Fruit fly (Drosophila melanogaster) whole organism, prepupa: ENCODE measurements around the gene tral.

Experiments
- Blimp-1 ChIP-seq: fragments of 200-800 bp; sonication (Bioruptor generic); optimal IDR thresholded peaks from 3 replicates; lab custom pipeline; 2017; ENCODE audit warnings: missing biosample characterization, missing genetic modification characterization, mild to moderate bottlenecking, moderate library complexity, missing genetic modification reagents
- CG11762 ChIP-seq: fragments of 200-800 bp; sonication (Bioruptor generic); optimal IDR thresholded peaks from 3 replicates; lab custom pipeline; 2016; ENCODE audit warnings: missing biosample characterization, missing genetic modification characterization; ENCODE audit not compliant: insufficient read depth
- CG11902 ChIP-seq: fragments of 200-800 bp; sonication (Bioruptor generic); optimal IDR thresholded peaks from 3 replicates; lab custom pipeline; 2016; ENCODE audit warnings: missing biosample characterization, missing genetic modification characterization
- CG15336 ChIP-seq: fragments of 200-800 bp; sonication (Bioruptor generic); IDR thresholded peaks from 2 replicates; pipeline ENCODE4 v1.3.6; 2022; ENCODE audit warnings: missing biosample characterization, missing genetic modification characterization
- CG1621 ChIP-seq: fragments of 200-800 bp; sonication (Bioruptor generic); optimal IDR thresholded peaks from 3 replicates; lab custom pipeline; 2018; ENCODE audit warnings: missing biosample characterization, mild to moderate bottlenecking, missing genetic modification characterization
- CG16779 ChIP-seq: fragments of 200-800 bp; sonication (Bioruptor generic); optimal IDR thresholded peaks from 3 replicates; lab custom pipeline; 2017; ENCODE audit warnings: missing biosample characterization, mild to moderate bottlenecking, missing genetic modification characterization
- CG31627 ChIP-seq: fragments of 200-800 bp; sonication (Bioruptor generic); optimal IDR thresholded peaks from 3 replicates; lab custom pipeline; 2016; ENCODE audit warnings: missing biosample characterization, missing genetic modification characterization
- CG32006 ChIP-seq: fragments of 200-800 bp; sonication (Bioruptor generic); optimal IDR thresholded peaks from 3 replicates; lab custom pipeline; 2017; ENCODE audit warnings: missing biosample characterization, mild to moderate bottlenecking, missing genetic modification characterization
- CG34406 ChIP-seq: fragments of 200-800 bp; sonication (Bioruptor generic); optimal IDR thresholded peaks from 3 replicates; lab custom pipeline; 2016; ENCODE audit warnings: missing biosample characterization, missing genetic modification characterization
- CG3919 ChIP-seq: fragments of 200-800 bp; sonication (Bioruptor generic); optimal IDR thresholded peaks from 3 replicates; lab custom pipeline; 2016; ENCODE audit warnings: missing biosample characterization, missing genetic modification characterization
- CG4318 ChIP-seq: fragments of 200-800 bp; sonication (Bioruptor generic); optimal IDR thresholded peaks from 3 replicates; lab custom pipeline; 2017; ENCODE audit warnings: missing biosample characterization, mild to moderate bottlenecking, missing genetic modification characterization
- CG6163 ChIP-seq: fragments of 200-800 bp; sonication (Bioruptor generic); IDR thresholded peaks from 3 replicates; pipeline ENCODE4 v1.3.6; 2022; ENCODE audit warnings: missing biosample characterization, missing genetic modification characterization
- CG6808 ChIP-seq: fragments of 200-800 bp; sonication (Bioruptor generic); optimal IDR thresholded peaks from 3 replicates; lab custom pipeline; 2017; ENCODE audit warnings: missing biosample characterization, missing genetic modification characterization, mild to moderate bottlenecking, moderate library complexity, missing genetic modification reagents
- CG6854 ChIP-seq: fragments of 200-800 bp; sonication (Bioruptor generic); optimal IDR thresholded peaks from 2 replicates; lab custom pipeline; 2017; ENCODE audit warnings: missing biosample characterization, mild to moderate bottlenecking, missing genetic modification characterization
- CG7368 ChIP-seq: fragments of 200-800 bp; sonication (Bioruptor generic); optimal IDR thresholded peaks from 3 replicates; lab custom pipeline; 2016; ENCODE audit warnings: missing biosample characterization, missing genetic modification characterization
- CG8119 ChIP-seq: fragments of 200-800 bp; sonication (Bioruptor generic); IDR thresholded peaks from 3 replicates; pipeline ENCODE4 v1.3.6; 2022; ENCODE audit warnings: missing biosample characterization, missing genetic modification characterization
- CG8319 ChIP-seq: fragments of 200-800 bp; sonication (Bioruptor generic); optimal IDR thresholded peaks from 3 replicates; lab custom pipeline; 2016; ENCODE audit warnings: missing biosample characterization, missing genetic modification characterization
- CG9139 ChIP-seq: fragments of 200-800 bp; sonication (Bioruptor generic); optimal IDR thresholded peaks from 3 replicates; lab custom pipeline; 2017; ENCODE audit warnings: missing biosample characterization, mild to moderate bottlenecking, missing genetic modification characterization
- Eip75B ChIP-seq: fragments of 200-800 bp; sonication (Bioruptor generic); optimal IDR thresholded peaks from 3 replicates; lab custom pipeline; 2016; ENCODE audit warnings: missing biosample characterization, missing genetic modification characterization
- Eip78C ChIP-seq: fragments of 200-800 bp; sonication (Bioruptor generic); peaks from one replicate; lab custom pipeline; 2016; ENCODE audit warnings: missing biosample characterization, missing genetic modification characterization
- Eip93F ChIP-seq: fragments of 200-800 bp; sonication (Bioruptor generic); optimal IDR thresholded peaks from 2 replicates; lab custom pipeline; 2016; ENCODE audit warnings: missing biosample characterization, mild to moderate bottlenecking, missing genetic modification characterization
- Gug ChIP-seq: fragments of 200-800 bp; sonication (Bioruptor generic); IDR thresholded peaks from 2 replicates; pipeline ENCODE4 v1.3.6; 2022; ENCODE audit warnings: missing biosample characterization, missing genetic modification characterization
- Hr38 ChIP-seq: sonication (Bioruptor generic); optimal IDR thresholded peaks from 2 replicates; lab custom pipeline; 2016; ENCODE audit warnings: missing biosample characterization, missing genetic modification characterization
- Hr39 ChIP-seq: fragments of 200-800 bp; sonication (Bioruptor generic); optimal IDR thresholded peaks from 2 replicates; lab custom pipeline; 2016; ENCODE audit warnings: missing biosample characterization, missing genetic modification characterization
- Met ChIP-seq: fragments of 200-800 bp; sonication (Bioruptor generic); optimal IDR thresholded peaks from 3 replicates; lab custom pipeline; 2016; ENCODE audit warnings: missing biosample characterization, missing genetic modification characterization
- OdsH ChIP-seq: fragments of 200-800 bp; sonication (Bioruptor generic); optimal IDR thresholded peaks from 3 replicates; lab custom pipeline; 2016; ENCODE audit warnings: missing biosample characterization, missing genetic modification characterization
- Smox ChIP-seq: fragments of 200-800 bp; sonication (Bioruptor generic); optimal IDR thresholded peaks from 3 replicates; lab custom pipeline; 2016; ENCODE audit warnings: missing biosample characterization, missing genetic modification characterization
- Sox102F ChIP-seq: fragments of 200-800 bp; sonication (Bioruptor generic); optimal IDR thresholded peaks from 2 replicates; lab custom pipeline; 2016; ENCODE audit warnings: missing biosample characterization, mild to moderate bottlenecking, missing genetic modification characterization
- Sox14 ChIP-seq: fragments of 200-800 bp; sonication (Bioruptor generic); optimal IDR thresholded peaks from 3 replicates; lab custom pipeline; 2016; ENCODE audit warnings: missing biosample characterization, missing genetic modification characterization
- Sox15 ChIP-seq: fragments of 200-800 bp; sonication (Bioruptor generic); optimal IDR thresholded peaks from 3 replicates; lab custom pipeline; 2016; ENCODE audit warnings: missing biosample characterization, missing genetic modification characterization
- achi ChIP-seq: fragments of 200-800 bp; sonication (Bioruptor generic); optimal IDR thresholded peaks from 3 replicates; lab custom pipeline; 2016; ENCODE audit warnings: missing biosample characterization, missing genetic modification characterization
- acj6 ChIP-seq: fragments of 200-800 bp; sonication (Bioruptor generic); optimal IDR thresholded peaks from 3 replicates; lab custom pipeline; 2016; ENCODE audit warnings: missing biosample characterization, missing genetic modification characterization
- cyc ChIP-seq: fragments of 200-800 bp; sonication (Bioruptor generic); optimal IDR thresholded peaks from 3 replicates; lab custom pipeline; 2016; ENCODE audit warnings: missing biosample characterization, missing genetic modification characterization
- dsx ChIP-seq: fragments of 200-800 bp; optimal IDR thresholded peaks from 3 replicates; lab custom pipeline; 2019; ENCODE audit warnings: missing biosample characterization, mild to moderate bottlenecking, missing genetic modification characterization, moderate library complexity; ENCODE audit not compliant: poor library complexity, severe bottlenecking
- esn ChIP-seq: fragments of 200-800 bp; sonication (Bioruptor generic); optimal IDR thresholded peaks from 2 replicates; lab custom pipeline; 2016; ENCODE audit warnings: missing biosample characterization, mild to moderate bottlenecking, missing genetic modification characterization, moderate library complexity
- fd59A ChIP-seq: fragments of 200-800 bp; sonication (Bioruptor generic); optimal IDR thresholded peaks from 2 replicates; lab custom pipeline; 2017; ENCODE audit warnings: missing biosample characterization, mild to moderate bottlenecking, missing genetic modification characterization, missing genetic modification reagents
- fd85E ChIP-seq: fragments of 200-800 bp; sonication (Bioruptor generic); optimal IDR thresholded peaks from 3 replicates; lab custom pipeline; 2016; ENCODE audit warnings: missing biosample characterization, missing genetic modification characterization
- fkh ChIP-seq: fragments of 200-800 bp; sonication (Bioruptor generic); optimal IDR thresholded peaks from 3 replicates; lab custom pipeline; 2017; ENCODE audit warnings: missing biosample characterization, mild to moderate bottlenecking, missing genetic modification characterization, moderate library complexity
- lz ChIP-seq: fragments of 200-800 bp; sonication (Bioruptor generic); optimal IDR thresholded peaks from 3 replicates; lab custom pipeline; 2016; ENCODE audit warnings: missing biosample characterization, missing genetic modification characterization
- net ChIP-seq: fragments of 200-800 bp; sonication (Bioruptor generic); optimal IDR thresholded peaks from 3 replicates; lab custom pipeline; 2016; ENCODE audit warnings: missing biosample characterization, missing genetic modification characterization
- pdm3 ChIP-seq: fragments of 200-800 bp; sonication (Bioruptor generic); optimal IDR thresholded peaks from 3 replicates; lab custom pipeline; 2016; ENCODE audit warnings: missing biosample characterization, missing genetic modification characterization
- salr ChIP-seq, 2 experiments: fragments of 200-800 bp; sonication (Bioruptor generic); optimal IDR thresholded peaks; 3 replicates each; lab custom pipeline; 2016 to 2018; ENCODE audit warnings: missing biosample characterization in 2 of 2, missing genetic modification characterization in 2 of 2, mild to moderate bottlenecking in 1 of 2
- spab ChIP-seq: fragments of 200-800 bp; sonication (Bioruptor generic); optimal IDR thresholded peaks from 2 replicates; lab custom pipeline; 2017; ENCODE audit warnings: missing biosample characterization, mild to moderate bottlenecking, missing genetic modification characterization, missing genetic modification reagents
- ss ChIP-seq, 2 experiments: fragments of 200-800 bp; sonication (Bioruptor generic); optimal IDR thresholded peaks; 2 replicates in 1 of 2; 3 replicates in 1 of 2; lab custom pipeline; 2017 to 2018; ENCODE audit warnings: mild to moderate bottlenecking in 2 of 2, missing biosample characterization in 2 of 2, missing genetic modification characterization in 2 of 2, moderate library complexity in 1 of 2
- topi ChIP-seq: fragments of 200-800 bp; sonication (Bioruptor generic); optimal IDR thresholded peaks from 3 replicates; lab custom pipeline; 2016; ENCODE audit warnings: missing biosample characterization, missing genetic modification characterization
- vri ChIP-seq: fragments of 200-800 bp; sonication (Bioruptor generic); optimal IDR thresholded peaks from 3 replicates; lab custom pipeline; 2016; ENCODE audit warnings: missing biosample characterization, mild to moderate bottlenecking, missing genetic modification characterization

Gene tral

dm6 chr3L:12523941-12524340 lies 9.1 kb downstream of the tral start, which contains the start of the genes ver and Gcn5 (continued):
- TF ChIP-seq CG9139 (peak; percentile 82), CG32006 (GFP tag; lab: Kevin White, UChicago) (peak; percentile 97), CG4318 (GFP tag; lab: Kevin White, UChicago) (peak; percentile 94), dsx (peak; percentile 90), Eip78C (peak; percentile 99), fd59A (GFP tag; lab: Kevin White, UChicago) (peak; percentile 87), acj6 (GFP tag; lab: Kevin White, UChicago) (peak; percentile 98), salr (GFP tag; optimal IDR thresholded peaks at IDR 0.05; lab: Kevin White, UChicago) (peak; percentile 91 to 95), Hr38 (GFP tag; lab: Kevin White, UChicago) (peak; percentile 12), Blimp-1 (GFP tag; lab: Kevin White, UChicago) (peak; percentile 90), CG11902 (GFP tag; lab: Kevin White, UChicago) (peak; percentile 92), CG16779 (tag; lab: Kevin White, UChicago) (peak; percentile 90), CG3919 (GFP tag; lab: Kevin White, UChicago) (peak; percentile 97), ss (GFP tag; optimal IDR thresholded peaks at IDR 0.05; lab: Kevin White, UChicago) (peak; percentile 92), CG8119 (GFP tag; lab: Robert Waterston, UW) (peak; percentile 96), Sox14 (GFP tag; lab: Kevin White, UChicago) (peak; percentile 98), CG6163 (GFP tag; lab: Robert Waterston, UW) (peak; percentile 98), Eip93F (GFP tag; lab: Kevin White, UChicago) (peak; percentile 90), Met (GFP tag; lab: Kevin White, UChicago) (peak; percentile 97), CG34406 (peak; percentile 97)

DNA sequence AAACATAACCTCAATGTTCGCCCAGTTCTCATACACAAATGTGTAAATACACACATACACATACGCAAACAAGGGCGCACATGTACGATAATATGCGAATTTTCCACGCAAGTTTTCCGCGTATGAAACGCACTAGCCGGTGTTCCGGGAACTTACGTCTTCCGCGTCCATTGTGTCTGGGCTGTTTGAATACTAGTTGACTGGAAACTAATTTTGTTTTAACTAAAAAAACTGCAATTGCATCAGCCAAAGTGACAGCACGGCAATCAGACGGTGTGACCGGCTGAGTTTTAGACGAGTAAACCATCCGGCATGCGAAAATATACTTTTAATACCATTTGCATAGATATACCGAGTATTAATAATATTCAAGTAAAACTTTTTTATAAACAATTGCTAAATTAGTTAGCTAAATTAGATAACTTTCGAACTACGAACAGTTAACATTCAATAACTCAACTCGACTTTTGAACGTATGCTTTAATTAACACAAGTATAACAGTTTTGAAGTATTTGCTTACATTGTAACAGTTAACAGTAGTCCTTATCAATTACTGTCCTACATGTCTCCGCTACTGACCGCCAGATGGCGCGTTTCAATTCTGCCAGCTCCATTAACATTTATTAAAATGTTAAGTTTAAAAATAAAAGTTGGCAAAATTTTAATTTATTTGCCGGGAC lies 11.7 kb downstream of the tral start, which contains the start of gene eIF2beta:
Gene eIF2beta, minus strand, starts transcription at position 299 of the 681 bp plus-strand sequence.
- TF ChIP-seq dsx (peak; percentile 100), CG3919 (GFP tag; lab: Kevin White, UChicago) (peak; percentile 81), fkh (GFP tag; lab: Kevin White, UChicago) (peak; percentile 88), CG6163 (GFP tag; lab: Robert Waterston, UW) (no peak), esn (GFP tag; lab: Kevin White, UChicago) (peak; percentile 71), net (peak; percentile 62), spab (GFP tag; lab: Kevin White, UChicago) (no peak), CG34406 (peak; percentile 14), Sox102F (peak; percentile 75), CG1621 (tag; lab: Kevin White, UChicago) (peak; percentile 1), OdsH (GFP tag; lab: Kevin White, UChicago) (peak; percentile 41), Sox15 (GFP tag; lab: Kevin White, UChicago) (no peak), achi (GFP tag; lab: Kevin White, UChicago) (peak; percentile 89), topi (GFP tag; lab: Kevin White, UChicago) (peak; percentile 49), CG11902 (GFP tag; lab: Kevin White, UChicago) (no peak), Hr39 (GFP tag; lab: Kevin White, UChicago) (peak; percentile 31), CG31627 (GFP tag; lab: Kevin White, UChicago) (peak; percentile 32), CG6808 (GFP tag; lab: Kevin White, UChicago) (peak; percentile 9), pdm3 (GFP tag; lab: Kevin White, UChicago) (peak; percentile 65), Hr38 (GFP tag; lab: Kevin White, UChicago) (no peak), Sox14 (GFP tag; lab: Kevin White, UChicago) (peak; percentile 18), cyc (GFP tag; lab: Kevin White, UChicago) (peak; percentile 58), salr (GFP tag; optimal IDR thresholded peaks at IDR 0.05; lab: Kevin White, UChicago) (no peak), CG7368 (GFP tag; lab: Kevin White, UChicago) (peak; percentile 6), Smox (GFP tag; lab: Kevin White, UChicago) (peak; percentile 45), lz (peak; percentile 11), vri (peak; percentile 44), ss (GFP tag; optimal IDR thresholded peaks at IDR 0.05; lab: Kevin White, UChicago) (no peak), CG6854 (GFP tag; lab: Kevin White, UChicago) (peak; percentile 37), acj6 (GFP tag; lab: Kevin White, UChicago) (peak; percentile 48), Met (GFP tag; lab: Kevin White, UChicago) (peak; percentile 74), Eip75B (GFP tag; lab: Kevin White, UChicago) (peak; percentile 16), CG8319 (GFP tag; lab: Kevin White, UChicago) (no peak), Gug (GFP tag; lab: Robert Waterston, UW) (no peak), fd85E (GFP tag; lab: Kevin White, UChicago) (no peak), CG9139 (no peak), CG15336 (GFP tag; lab: Robert Waterston, UW) (no peak), fd59A (GFP tag; lab: Kevin White, UChicago) (no peak), CG11762 (peak; percentile 15)
